Fruit fly (Drosophila melanogaster) whole organism, embryonic: ENCODE measurements around the gene SC35.

Experiments
- Ada2b ChIP-seq: fragments of 200-800 bp; sonication (Bioruptor generic); IDR thresholded peaks from 2 replicates; pipeline ENCODE4 v1.3.6; 2022; ENCODE audit warnings: missing biosample characterization, missing genetic modification characterization
- B-H2 ChIP-seq: fragments of 200-800 bp; sonication (Bioruptor generic); optimal IDR thresholded peaks from 2 replicates; lab custom pipeline; 2018; ENCODE audit warnings: missing biosample characterization, mild to moderate bottlenecking, missing genetic modification characterization
- Blimp-1 ChIP-seq: fragments of 200-800 bp; sonication (Bioruptor generic); optimal IDR thresholded peaks from 3 replicates; lab custom pipeline; 2018; ENCODE audit warnings: missing biosample characterization, missing genetic modification characterization, mild to moderate bottlenecking, moderate library complexity, missing genetic modification reagents
- BtbVII ChIP-seq: fragments of 200-800 bp; sonication (Bioruptor generic); optimal IDR thresholded peaks from 3 replicates; lab custom pipeline; 2017; ENCODE audit warnings: missing biosample characterization, mild to moderate bottlenecking, missing genetic modification characterization
- CG11695 ChIP-seq: fragments of 200-800 bp; sonication (Bioruptor generic); IDR thresholded peaks from 3 replicates; pipeline ENCODE4 v1.3.6; 2022; ENCODE audit warnings: missing biosample characterization, missing genetic modification characterization
- CG13287 ChIP-seq: fragments of 200-800 bp; sonication (Bioruptor generic); IDR thresholded peaks from 2 replicates; pipeline ENCODE4 v1.3.6; 2022; ENCODE audit warnings: missing biosample characterization, missing genetic modification characterization; ENCODE audit not compliant: partially characterized antibody
- CG16863 ChIP-seq: fragments of 200-800 bp; sonication (Bioruptor generic); optimal IDR thresholded peaks from 3 replicates; lab custom pipeline; 2016; ENCODE audit warnings: missing biosample characterization, missing genetic modification characterization
- CG17359 ChIP-seq: fragments of 200-800 bp; sonication (Bioruptor generic); optimal IDR thresholded peaks from 3 replicates; lab custom pipeline; 2018; ENCODE audit warnings: missing biosample characterization, mild to moderate bottlenecking, missing genetic modification characterization, moderate library complexity
- CG17568 ChIP-seq: fragments of 200-800 bp; sonication (Bioruptor generic); optimal IDR thresholded peaks from 2 replicates; lab custom pipeline; 2018; ENCODE audit warnings: missing biosample characterization, mild to moderate bottlenecking, missing genetic modification characterization, moderate library complexity
- CG18011 ChIP-seq: fragments of 200-800 bp; sonication (Bioruptor generic); optimal IDR thresholded peaks from 2 replicates; lab custom pipeline; 2017; ENCODE audit warnings: missing biosample characterization, missing genetic modification characterization, mild to moderate bottlenecking, moderate library complexity, missing genotype
- CG31224 ChIP-seq: fragments of 200-800 bp; sonication (Bioruptor generic); IDR thresholded peaks from 2 replicates; pipeline ENCODE4 v1.3.6; 2022; ENCODE audit warnings: missing biosample characterization, missing genetic modification characterization
- CG32767 ChIP-seq: fragments of 200-800 bp; sonication (Bioruptor generic); IDR thresholded peaks from 2 replicates; pipeline ENCODE4 v1.3.6; 2022; ENCODE audit warnings: missing biosample characterization, missing genetic modification characterization
- CG32772 ChIP-seq: fragments of 200-800 bp; sonication (Bioruptor generic); IDR thresholded peaks from 2 replicates; pipeline ENCODE4 v1.3.6; 2022; ENCODE audit warnings: missing biosample characterization, missing genetic modification characterization
- CG3281 ChIP-seq: fragments of 200-800 bp; sonication (Bioruptor generic); optimal IDR thresholded peaks from 3 replicates; lab custom pipeline; 2017; ENCODE audit warnings: missing biosample characterization, mild to moderate bottlenecking, missing genetic modification characterization
- CG42726 ChIP-seq: fragments of 200-800 bp; sonication (Bioruptor generic); IDR thresholded peaks from 2 replicates; pipeline ENCODE4 v1.3.6; 2022; ENCODE audit warnings: missing biosample characterization, missing genetic modification characterization; ENCODE audit not compliant: partially characterized antibody
- CG4424 ChIP-seq: fragments of 200-800 bp; sonication (Bioruptor generic); optimal IDR thresholded peaks from 3 replicates; lab custom pipeline; 2016; ENCODE audit warnings: missing biosample characterization, missing genetic modification characterization
- CG7372 ChIP-seq: fragments of 200-800 bp; sonication (Bioruptor generic); IDR thresholded peaks from 2 replicates; pipeline ENCODE4 v1.3.6; 2022; ENCODE audit warnings: missing biosample characterization, missing genetic modification characterization
- CG8089 ChIP-seq: fragments of 200-800 bp; sonication (Bioruptor generic); optimal IDR thresholded peaks from 3 replicates; lab custom pipeline; 2016; ENCODE audit warnings: missing biosample characterization, missing genetic modification characterization
- CG8290 ChIP-seq, 3 experiments: fragments of 200-800 bp; sonication (Bioruptor generic); optimal IDR thresholded peaks; 2 replicates each; lab custom pipeline; 2016 to 2019; ENCODE audit warnings: missing biosample characterization in 3 of 3, missing genetic modification characterization in 3 of 3, mild to moderate bottlenecking in 2 of 3, moderate library complexity in 1 of 3
- CG8924 ChIP-seq: fragments of 200-800 bp; optimal IDR thresholded peaks from 3 replicates; lab custom pipeline; 2019; ENCODE audit warnings: missing biosample characterization, mild to moderate bottlenecking, missing genetic modification characterization, moderate library complexity
- CHES-1-like ChIP-seq: fragments of 200-800 bp; sonication (Bioruptor generic); optimal IDR thresholded peaks from 2 replicates; lab custom pipeline; 2016; ENCODE audit warnings: missing biosample characterization, missing genetic modification characterization
- D ChIP-seq, 2 experiments: fragments of 200-800 bp in 1 of 2; fragments of >200 bp in 1 of 2; sonication (Bioruptor generic) in 1 of 2; optimal IDR thresholded peaks; 2 replicates in 1 of 2; 3 replicates in 1 of 2; lab custom pipeline; 2017; ENCODE audit warnings: mild to moderate bottlenecking in 1 of 2, missing biosample characterization in 1 of 2, missing genetic modification characterization in 1 of 2, missing genetic modification reagents in 1 of 2
- D19A ChIP-seq: fragments of 200-800 bp; optimal IDR thresholded peaks from 3 replicates; lab custom pipeline; 2019; ENCODE audit warnings: missing biosample characterization, mild to moderate bottlenecking, missing genetic modification characterization, moderate library complexity
- D19B ChIP-seq: fragments of 200-800 bp; sonication (Bioruptor generic); optimal IDR thresholded peaks from 2 replicates; lab custom pipeline; 2017; ENCODE audit warnings: missing biosample characterization, mild to moderate bottlenecking, missing genetic modification characterization
- Hr3 ChIP-seq: fragments of 200-800 bp; sonication (Bioruptor generic); optimal IDR thresholded peaks from 3 replicates; lab custom pipeline; 2016; ENCODE audit warnings: missing biosample characterization, missing genetic modification characterization
- Jarid2 ChIP-seq: fragments of 200-800 bp; sonication (Bioruptor generic); optimal IDR thresholded peaks from 3 replicates; lab custom pipeline; 2017; ENCODE audit warnings: mild to moderate bottlenecking, missing biosample characterization, missing genetic modification reagents, missing genetic modification characterization
- Opbp ChIP-seq: fragments of 200-800 bp; sonication (Bioruptor generic); IDR thresholded peaks from 3 replicates; pipeline ENCODE4 v1.3.6; 2022; ENCODE audit warnings: missing biosample characterization, missing genetic modification characterization; ENCODE audit not compliant: partially characterized antibody
- Ptx1 ChIP-seq: fragments of 200-800 bp; sonication (Bioruptor generic); IDR thresholded peaks from 2 replicates; pipeline ENCODE4 v1.3.6; 2022; ENCODE audit warnings: missing biosample characterization, missing genetic modification characterization
- Ssrp ChIP-seq: fragments of 200-800 bp; sonication (Bioruptor generic); optimal IDR thresholded peaks from 2 replicates; lab custom pipeline; 2018; ENCODE audit warnings: missing biosample characterization, mild to moderate bottlenecking, missing genetic modification characterization, moderate library complexity
- Taf1 ChIP-seq: fragments of 200-800 bp; sonication (Bioruptor generic); IDR thresholded peaks from 2 replicates; pipeline ENCODE4 v1.3.6; 2022; ENCODE audit warnings: missing biosample characterization, missing genetic modification characterization
- ab ChIP-seq: fragments of 200-800 bp; sonication (Bioruptor generic); optimal IDR thresholded peaks from 2 replicates; lab custom pipeline; 2016; ENCODE audit warnings: missing biosample characterization, missing genetic modification characterization
- abd-A ChIP-seq: fragments of 200-800 bp; sonication (Bioruptor generic); optimal IDR thresholded peaks from 3 replicates; lab custom pipeline; 2019; ENCODE audit warnings: missing biosample characterization, mild to moderate bottlenecking, missing genetic modification characterization, moderate library complexity
- aop ChIP-seq: fragments of 200-800 bp; sonication (Bioruptor generic); IDR thresholded peaks from 2 replicates; pipeline ENCODE4 v1.3.6; 2022; ENCODE audit warnings: missing biosample characterization, missing genetic modification characterization
- bab2 ChIP-seq: fragments of 200-800 bp; sonication (Bioruptor generic); optimal IDR thresholded peaks from 2 replicates; lab custom pipeline; 2016; ENCODE audit warnings: missing biosample characterization, missing genetic modification characterization
- bigmax ChIP-seq: fragments of 200-800 bp; sonication (Bioruptor generic); optimal IDR thresholded peaks from 2 replicates; lab custom pipeline; 2018; ENCODE audit warnings: missing biosample characterization, mild to moderate bottlenecking, missing genetic modification characterization
- bsh ChIP-seq, 2 experiments: fragments of 200-800 bp; sonication (Bioruptor generic); optimal IDR thresholded peaks; 2 replicates each; lab custom pipeline; 2017 to 2018; ENCODE audit warnings: mild to moderate bottlenecking in 2 of 2, missing biosample characterization in 2 of 2, missing genetic modification characterization in 2 of 2, moderate library complexity in 1 of 2
- fd3F ChIP-seq: fragments of 200-800 bp; sonication (Bioruptor generic); optimal IDR thresholded peaks from 2 replicates; lab custom pipeline; 2018; ENCODE audit warnings: missing biosample characterization, mild to moderate bottlenecking, missing genetic modification characterization, moderate library complexity
- ftz-f1 ChIP-seq: fragments of 200-800 bp; sonication (Bioruptor generic); optimal IDR thresholded peaks from 2 replicates; lab custom pipeline; 2016; ENCODE audit warnings: missing biosample characterization, missing genetic modification characterization
- kay ChIP-seq: fragments of 200-800 bp; sonication (Bioruptor generic); optimal IDR thresholded peaks from 2 replicates; lab custom pipeline; 2016; ENCODE audit warnings: missing biosample characterization, missing genetic modification characterization
- pb ChIP-seq: fragments of 200-800 bp; sonication (Bioruptor generic); optimal IDR thresholded peaks from 3 replicates; lab custom pipeline; 2016; ENCODE audit warnings: missing biosample characterization, missing genetic modification characterization
- phol ChIP-seq: fragments of 200-800 bp; sonication (Bioruptor generic); optimal IDR thresholded peaks from 3 replicates; lab custom pipeline; 2018; ENCODE audit warnings: missing biosample characterization, mild to moderate bottlenecking, missing genetic modification characterization, moderate library complexity
- repo ChIP-seq: fragments of 200-800 bp; sonication (Bioruptor generic); optimal IDR thresholded peaks from 2 replicates; lab custom pipeline; 2016; ENCODE audit warnings: missing biosample characterization, missing genetic modification characterization
- sc ChIP-seq, 3 experiments: fragments of >200 bp in 2 of 3; fragments of 200-800 bp in 1 of 3; sonication (Bioruptor generic) in 1 of 3; optimal IDR thresholded peaks; 2 replicates in 2 of 3; 3 replicates in 1 of 3; lab custom pipeline; 2017; ENCODE audit warnings: mild to moderate bottlenecking in 1 of 3, missing biosample characterization in 1 of 3, missing genetic modification characterization in 1 of 3, missing genetic modification reagents in 1 of 3
- sim ChIP-seq: fragments of 200-800 bp; sonication (Bioruptor generic); IDR thresholded peaks from 2 replicates; pipeline ENCODE4 v1.3.6; 2022; ENCODE audit warnings: missing biosample characterization, missing genetic modification characterization
- sqz ChIP-seq: fragments of 200-800 bp; sonication (Bioruptor generic); optimal IDR thresholded peaks from 3 replicates; lab custom pipeline; 2018; ENCODE audit warnings: missing biosample characterization, mild to moderate bottlenecking, missing genetic modification characterization
- sr ChIP-seq: fragments of 200-800 bp; sonication (Bioruptor generic); IDR thresholded peaks from 3 replicates; pipeline ENCODE4 v1.3.6; 2022; ENCODE audit warnings: missing biosample characterization, missing genetic modification characterization
- sug ChIP-seq: fragments of 200-800 bp; optimal IDR thresholded peaks from 2 replicates; lab custom pipeline; 2019; ENCODE audit warnings: missing biosample characterization, mild to moderate bottlenecking, missing genetic modification characterization, moderate library complexity
- zen ChIP-seq: fragments of 200-800 bp; sonication (Bioruptor generic); optimal IDR thresholded peaks from 3 replicates; lab custom pipeline; 2018; ENCODE audit warnings: missing biosample characterization, mild to moderate bottlenecking, missing genetic modification characterization, moderate library complexity
- zf30C ChIP-seq: fragments of 200-800 bp; sonication (Bioruptor generic); optimal IDR thresholded peaks from 3 replicates; lab custom pipeline; 2018; ENCODE audit warnings: missing biosample characterization, mild to moderate bottlenecking, missing genetic modification characterization

SC35 gene

DNA sequence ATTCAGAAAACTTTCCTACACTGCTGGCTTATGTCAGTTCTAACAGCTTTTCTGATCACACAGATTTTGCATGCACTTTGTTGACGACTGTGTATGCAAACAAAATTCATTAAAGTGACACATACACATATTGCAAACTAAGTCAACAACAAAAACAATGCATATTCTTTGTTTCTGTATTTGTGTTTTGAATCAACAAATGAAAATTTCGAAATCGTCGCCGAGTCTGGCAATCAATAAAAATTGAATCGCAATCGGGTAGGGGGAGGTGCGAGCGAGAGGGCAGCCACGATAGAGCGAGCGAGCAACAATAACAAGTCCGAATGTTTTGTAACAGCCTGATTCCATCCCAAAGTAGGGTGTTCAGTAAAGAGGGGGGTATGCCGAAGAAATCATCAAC lies 28.6 kb upstream of the SC35 start (continued):
- TF ChIP-seq bigmax (GFP tag; lab: Kevin White, UChicago): no peak
- TF ChIP-seq ab: no peak
- TF ChIP-seq sr: no peak
- no peak for TF ChIP-seq repo (GFP tag; lab: Kevin White, UChicago)
- no peak for TF ChIP-seq sc (optimal IDR thresholded peaks at IDR 0.05; lab: Kevin White, UChicago)
- TF ChIP-seq sc (GFP tag; optimal IDR thresholded peaks at IDR 0.05; lab: Kevin White, UChicago): no peak
- TF ChIP-seq Opbp (GFP tag; lab: Robert Waterston, UW): no peak
- no peak for TF ChIP-seq Hr3 (GFP tag; lab: Kevin White, UChicago)
- TF ChIP-seq Ssrp (tag; lab: Kevin White, UChicago): no peak
- TF ChIP-seq zen (tag; lab: Kevin White, UChicago): no peak
- TF ChIP-seq D19B: no peak
- no peak for TF ChIP-seq pb (GFP tag; lab: Kevin White, UChicago)
- no peak for TF ChIP-seq Taf1
- TF ChIP-seq CG7372 (GFP tag; lab: Robert Waterston, UW): no peak
- TF ChIP-seq sim (GFP tag; lab: Robert Waterston, UW): no peak
- TF ChIP-seq CG8089 (GFP tag; lab: Kevin White, UChicago): no peak
- no peak for TF ChIP-seq phol (tag; lab: Kevin White, UChicago)
- 0 out of 3 replicates have a peak, but pooled peaks have one; percentile 30 for TF ChIP-seq CG11695 (GFP tag; lab: Robert Waterston, UW)
- TF ChIP-seq D19A: no peak
- no peak for TF ChIP-seq CG32772
- no peak for TF ChIP-seq Ada2b (GFP tag; lab: Robert Waterston, UW)
- peak; percentile 65 for TF ChIP-seq sug (tag; lab: Kevin White, UChicago)
- TF ChIP-seq CG8924 (tag; lab: Kevin White, UChicago): no peak
- peak; percentile 57 for TF ChIP-seq CG17359
- TF ChIP-seq ftz-f1 (GFP tag; lab: Kevin White, UChicago): no peak
- TF ChIP-seq bsh (GFP tag; optimal IDR thresholded peaks at IDR 0.05; lab: Kevin White, UChicago): no peak
- peak; percentile 71 for TF ChIP-seq CG17568 (GFP tag; lab: Kevin White, UChicago)
- TF ChIP-seq bab2 (GFP tag; lab: Kevin White, UChicago): peak; percentile 48
- no peak for TF ChIP-seq CG31224
- no peak for TF ChIP-seq CG16863
- TF ChIP-seq Blimp-1 (GFP tag; lab: Kevin White, UChicago): peak; percentile 26
- TF ChIP-seq D (optimal IDR thresholded peaks at IDR 0.05; lab: Kevin White, UChicago): no peak
- TF ChIP-seq D (GFP tag; optimal IDR thresholded peaks at IDR 0.05; lab: Kevin White, UChicago): no peak
- TF ChIP-seq CG18011: no peak
- no peak for TF ChIP-seq fd3F
- TF ChIP-seq abd-A (tag; lab: Kevin White, UChicago): no peak
- TF ChIP-seq CG4424 (GFP tag; lab: Kevin White, UChicago): no peak
- TF ChIP-seq kay (GFP tag; lab: Kevin White, UChicago): peak; percentile 6
- peak; percentile 13 for TF ChIP-seq sqz (GFP tag; lab: Kevin White, UChicago)
- TF ChIP-seq Jarid2: no peak
- TF ChIP-seq Ptx1 (GFP tag; lab: Robert Waterston, UW): 0 out of 2 replicates have a peak, but pooled peaks have one; percentile 33
- TF ChIP-seq aop: no peak
- TF ChIP-seq B-H2 (GFP tag; lab: Kevin White, UChicago): peak; percentile 1
- TF ChIP-seq BtbVII (GFP tag; lab: Kevin White, UChicago): peak; percentile 53
- no peak for TF ChIP-seq CHES-1-like
- no peak for TF ChIP-seq CG8290 (GFP tag; optimal IDR thresholded peaks at IDR 0.05; lab: Kevin White, UChicago)
- TF ChIP-seq CG8290 (tag; optimal IDR thresholded peaks at IDR 0.05; lab: Kevin White, UChicago): peak in 1 of 2 experiments; percentile 47
- no peak for TF ChIP-seq CG13287 (GFP tag; lab: Robert Waterston, UW)
- TF ChIP-seq CG3281: peak; percentile 31
- no peak for TF ChIP-seq CG32767 (GFP tag; lab: Robert Waterston, UW)
- no peak for TF ChIP-seq zf30C
- TF ChIP-seq CG42726 (GFP tag; lab: Robert Waterston, UW): no peak
